Fruit fly (Drosophila melanogaster) whole organism: Measurements from ENCODE around the gene CG42852.

Experiments
- CG8478 ChIP-seq: fragments of >200 bp; optimal IDR thresholded peaks from 2 replicates; lab custom pipeline; 2018; ENCODE audit warnings: inconsistent platforms
- Dll ChIP-seq: fragments of >200 bp; optimal IDR thresholded peaks from 2 replicates; lab custom pipeline; 2017
- EcR ChIP-seq, 2 experiments: fragments of >200 bp; optimal IDR thresholded peaks; 2 replicates each; lab custom pipeline; 2017; ENCODE audit warnings: missing biosample characterization in 2 of 2, missing genetic modification characterization in 2 of 2, missing genetic modification reagents in 2 of 2
- pan ChIP-seq: fragments of >200 bp; optimal IDR thresholded peaks from 2 replicates; lab custom pipeline; 2017
- psq ChIP-seq: fragments of >200 bp; optimal IDR thresholded peaks from 2 replicates; lab custom pipeline; 2017

- TF ChIP-seq Dll (lab: Kevin White, UChicago) (no peak), pan (lab: Kevin White, UChicago) (no peak), EcR (GFP tag; optimal IDR thresholded peaks at IDR 0.05; lab: Kevin White, UChicago) (no peak), CG8478 (lab: Kevin White, UChicago) (no peak), psq (no peak)
Measured at dm6 chr3L:16803708-16804350, 48.5 kb downstream of the CG42852 start.
